Worm (Caenorhabditis elegans) whole organism, late embryonic: ENCODE data around the gene uig-1.

Experiments
- C38D4.7 ChIP-seq: fragments of 200-800 bp; sonication (Bioruptor generic); optimal IDR thresholded peaks from 2 replicates; lab custom pipeline; 2018; ENCODE audit warnings: mild to moderate bottlenecking, missing genetic modification characterization, moderate library complexity, missing compliant biosample characterization
- F13H6.1 ChIP-seq: sonication (generic microtip); optimal IDR thresholded peaks from 2 replicates; lab custom pipeline; 2016; ENCODE audit warnings: missing genetic modification characterization, missing compliant biosample characterization
- K09A11.1 ChIP-seq: sonication (generic microtip); optimal IDR thresholded peaks from 2 replicates; lab custom pipeline; 2017; ENCODE audit warnings: antibody characterized with exemption, mild to moderate bottlenecking, missing genetic modification characterization, missing compliant biosample characterization; ENCODE audit not compliant: insufficient read depth
- T23F11.4 ChIP-seq: fragments of 200-800 bp; sonication (Bioruptor generic); optimal IDR thresholded peaks from 2 replicates; lab custom pipeline; 2018; ENCODE audit warnings: mild to moderate bottlenecking, missing genetic modification characterization, missing compliant biosample characterization
- Y22D7AL.16 ChIP-seq: sonication (generic microtip); optimal IDR thresholded peaks from 2 replicates; lab custom pipeline; 2016; ENCODE audit warnings: missing genetic modification characterization, missing compliant biosample characterization
- ceh-18 ChIP-seq: sonication (generic microtip); optimal IDR thresholded peaks from 2 replicates; lab custom pipeline; 2016; ENCODE audit warnings: missing genetic modification characterization, missing compliant biosample characterization
- ceh-19 ChIP-seq: fragments of 200-800 bp; sonication (Bioruptor generic); optimal IDR thresholded peaks from 2 replicates; lab custom pipeline; 2018; ENCODE audit warnings: mild to moderate bottlenecking, missing genetic modification characterization, missing compliant biosample characterization
- ceh-24 ChIP-seq: sonication (generic microtip); optimal IDR thresholded peaks from 2 replicates; lab custom pipeline; 2016; ENCODE audit warnings: mild to moderate bottlenecking, missing genetic modification characterization, missing compliant biosample characterization
- ceh-30 ChIP-seq: fragments of 150-350 bp; optimal IDR thresholded peaks from 2 replicates; lab custom pipeline; 2014; ENCODE audit warnings: missing biosample characterization, missing genetic modification characterization
- ceh-31 ChIP-seq: sonication (generic microtip); optimal IDR thresholded peaks from 2 replicates; lab custom pipeline; 2016; ENCODE audit warnings: missing genetic modification characterization, missing compliant biosample characterization
- ceh-34 ChIP-seq: sonication (generic microtip); optimal IDR thresholded peaks from 2 replicates; lab custom pipeline; 2016; ENCODE audit warnings: mild to moderate bottlenecking, missing genetic modification characterization, missing compliant biosample characterization
- ceh-45 ChIP-seq: fragments of 200-800 bp; sonication (Bioruptor generic); IDR thresholded peaks from 2 replicates; pipeline ENCODE4 v1.3.6; 2022; ENCODE audit warnings: missing genetic modification reagents, missing genetic modification characterization, missing compliant biosample characterization
- ceh-48 ChIP-seq: sonication (generic microtip); optimal IDR thresholded peaks from 2 replicates; lab custom pipeline; 2016; ENCODE audit warnings: missing genetic modification characterization, inconsistent platforms, missing compliant biosample characterization
- ceh-6 ChIP-seq: fragments of 200-800 bp; sonication (Bioruptor generic); optimal IDR thresholded peaks from 2 replicates; lab custom pipeline; 2018; ENCODE audit warnings: mild to moderate bottlenecking, missing genetic modification characterization, missing compliant biosample characterization
- ceh-9 ChIP-seq: sonication (generic microtip); optimal IDR thresholded peaks from 2 replicates; lab custom pipeline; 2016; ENCODE audit warnings: mild to moderate bottlenecking, missing genetic modification characterization, inconsistent platforms, missing compliant biosample characterization
- dve-1 ChIP-seq: sonication (generic microtip); optimal IDR thresholded peaks from 2 replicates; lab custom pipeline; 2017; ENCODE audit warnings: antibody characterized with exemption, mild to moderate bottlenecking, missing genetic modification characterization, missing compliant biosample characterization
- elt-2 ChIP-seq: sonication (generic microtip); optimal IDR thresholded peaks from 2 replicates; lab custom pipeline; 2016; ENCODE audit warnings: missing genetic modification reagents, missing genetic modification characterization, missing compliant biosample characterization
- ets-4 ChIP-seq: sonication (generic microtip); optimal IDR thresholded peaks from 2 replicates; lab custom pipeline; 2016; ENCODE audit warnings: missing genetic modification characterization, missing compliant biosample characterization
- fkh-10 ChIP-seq: fragments of 150-350 bp; optimal IDR thresholded peaks from 2 replicates; lab custom pipeline; 2014; ENCODE audit warnings: missing biosample characterization, missing genetic modification reagents, missing genetic modification characterization
- fkh-6 ChIP-seq: sonication (generic microtip); optimal IDR thresholded peaks from 2 replicates; lab custom pipeline; 2016; ENCODE audit warnings: missing genetic modification characterization, missing compliant biosample characterization
- gmeb-2 ChIP-seq: sonication (generic microtip); optimal IDR thresholded peaks from 2 replicates; lab custom pipeline; 2016; ENCODE audit warnings: missing genetic modification characterization, inconsistent platforms, missing compliant biosample characterization
- hlh-13 ChIP-seq: fragments of 200-800 bp; sonication (Bioruptor generic); optimal IDR thresholded peaks from 2 replicates; lab custom pipeline; 2018; ENCODE audit warnings: mild to moderate bottlenecking, missing genetic modification characterization, missing compliant biosample characterization
- hlh-30 ChIP-seq: sonication (generic microtip); optimal IDR thresholded peaks from 2 replicates; lab custom pipeline; 2017; ENCODE audit warnings: antibody characterized with exemption, missing genetic modification characterization, missing compliant biosample characterization; ENCODE audit not compliant: insufficient read depth
- hlh-6 ChIP-seq: sonication (generic microtip); optimal IDR thresholded peaks from 2 replicates; lab custom pipeline; 2016; ENCODE audit warnings: missing genotype, missing genetic modification characterization, missing compliant biosample characterization
- hlh-8 ChIP-seq: sonication (generic microtip); optimal IDR thresholded peaks from 2 replicates; lab custom pipeline; 2016; ENCODE audit warnings: missing genotype, missing genetic modification characterization, missing compliant biosample characterization
- lim-6 ChIP-seq: sonication (generic microtip); optimal IDR thresholded peaks from 2 replicates; lab custom pipeline; 2016; ENCODE audit warnings: missing genetic modification characterization, missing compliant biosample characterization
- lin-11 ChIP-seq: fragments of 200-800 bp; sonication (Bioruptor generic); optimal IDR thresholded peaks from 2 replicates; lab custom pipeline; 2018; ENCODE audit warnings: mild to moderate bottlenecking, missing genetic modification characterization, missing compliant biosample characterization
- madf-2 ChIP-seq: sonication (generic microtip); optimal IDR thresholded peaks from 2 replicates; lab custom pipeline; 2017; ENCODE audit warnings: missing genetic modification characterization, missing compliant biosample characterization
- nfya-1 ChIP-seq: sonication (generic microtip); optimal IDR thresholded peaks from 2 replicates; lab custom pipeline; 2017; ENCODE audit warnings: missing genetic modification characterization, mild to moderate bottlenecking, missing compliant biosample characterization, antibody characterized with exemption, moderate library complexity
- nhr-11 ChIP-seq: fragments of 150-350 bp; optimal IDR thresholded peaks from 2 replicates; lab custom pipeline; 2014; ENCODE audit warnings: missing biosample characterization, missing genetic modification characterization
- odd-2 ChIP-seq: sonication (generic microtip); optimal IDR thresholded peaks from 2 replicates; lab custom pipeline; 2017; ENCODE audit warnings: antibody characterized with exemption, mild to moderate bottlenecking, missing genetic modification characterization, missing compliant biosample characterization
- pha-2 ChIP-seq: sonication (generic microtip); optimal IDR thresholded peaks from 2 replicates; lab custom pipeline; 2017; ENCODE audit warnings: mild to moderate bottlenecking, missing genetic modification characterization, missing compliant biosample characterization
- pha-4 ChIP-seq: fragments of 150-350 bp; optimal IDR thresholded peaks from 2 replicates; lab custom pipeline; 2018; ENCODE audit warnings: missing biosample characterization, missing genetic modification reagents, missing genetic modification characterization
- pqm-1 ChIP-seq: sonication (generic microtip); optimal IDR thresholded peaks from 2 replicates; lab custom pipeline; 2016; ENCODE audit warnings: missing genetic modification characterization, missing compliant biosample characterization
- pros-1 ChIP-seq: fragments of 150-350 bp; optimal IDR thresholded peaks from 2 replicates; lab custom pipeline; 2014; ENCODE audit warnings: missing biosample characterization, missing genetic modification reagents, missing genetic modification characterization
- rnt-1 ChIP-seq: sonication (generic microtip); optimal IDR thresholded peaks from 2 replicates; lab custom pipeline; 2016; ENCODE audit warnings: missing genetic modification characterization, missing compliant biosample characterization
- sdc-2 ChIP-seq: sonication (generic microtip); optimal IDR thresholded peaks from 2 replicates; lab custom pipeline; 2016; ENCODE audit warnings: missing genotype, missing genetic modification characterization, missing compliant biosample characterization
- sox-4 ChIP-seq: sonication (generic microtip); optimal IDR thresholded peaks from 2 replicates; lab custom pipeline; 2017; ENCODE audit warnings: mild to moderate bottlenecking, missing genetic modification characterization, inconsistent platforms, missing compliant biosample characterization
- ttx-3 ChIP-seq: sonication (generic microtip); optimal IDR thresholded peaks from 2 replicates; lab custom pipeline; 2016; ENCODE audit warnings: missing genetic modification reagents, missing genetic modification characterization, missing compliant biosample characterization
- unc-86 ChIP-seq: sonication (generic microtip); optimal IDR thresholded peaks from 2 replicates; lab custom pipeline; 2016; ENCODE audit warnings: missing genetic modification characterization, missing compliant biosample characterization
- zip-5 ChIP-seq: sonication (generic microtip); optimal IDR thresholded peaks from 2 replicates; lab custom pipeline; 2016; ENCODE audit warnings: missing genetic modification characterization, missing compliant biosample characterization
- ztf-16 ChIP-seq: sonication (generic microtip); optimal IDR thresholded peaks from 2 replicates; lab custom pipeline; 2017; ENCODE audit warnings: missing genetic modification characterization, missing compliant biosample characterization

uig-1 gene

DNA sequence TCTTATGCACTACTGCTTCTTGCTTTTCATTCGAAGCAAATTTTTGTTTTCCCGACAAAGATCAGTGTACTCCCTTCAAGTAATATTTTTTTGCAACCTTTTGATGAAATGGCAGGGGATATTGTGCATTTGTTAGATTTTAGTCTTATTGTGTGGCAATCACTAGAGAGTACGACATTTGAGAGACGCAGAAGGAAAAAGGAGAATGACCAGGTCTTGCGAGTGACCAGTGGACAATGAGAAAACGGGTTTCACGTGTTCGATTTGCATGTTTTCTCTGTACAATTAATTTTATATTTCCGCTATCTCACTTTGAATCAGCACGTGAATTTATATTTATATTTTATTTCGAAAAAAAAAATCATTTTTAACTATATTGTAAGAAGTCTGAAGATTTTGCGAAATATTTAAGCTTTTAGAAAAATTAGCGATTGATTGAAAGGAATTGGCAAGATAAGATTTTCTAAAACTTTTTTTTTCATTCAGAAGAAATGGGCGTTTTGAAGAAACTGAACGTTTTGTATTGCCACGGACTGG lies 40.2 kb upstream of the uig-1 start, which contains the start of gene C50B6.9:
TSS of gene C50B6.9 (plus strand) at position 487 of the 537 bp plus-strand sequence.
- TF ChIP-seq hlh-30 (tag; lab: Kevin White, UChicago) = peak; percentile 1
- no peak for TF ChIP-seq T23F11.4 (GFP tag; lab: Kevin White, UChicago)

DNA sequence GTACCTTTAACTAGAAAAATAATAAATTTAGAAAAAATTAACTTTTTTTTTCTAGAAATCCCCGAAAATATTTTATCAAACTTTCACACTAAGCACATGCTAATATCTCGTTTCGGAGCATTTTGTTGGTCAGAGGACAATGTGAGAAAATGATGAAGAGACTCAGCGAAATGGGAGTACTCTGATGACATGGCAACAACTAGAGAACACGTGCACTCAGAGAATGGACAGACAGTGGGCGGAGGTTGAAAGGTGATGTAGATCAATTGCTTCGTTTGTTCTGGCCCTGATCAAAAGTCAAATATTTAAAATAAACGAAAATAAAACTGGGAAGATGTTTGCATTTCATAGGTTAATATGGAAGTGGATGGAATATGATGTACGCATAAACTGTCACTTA lies 38.7 kb upstream of the uig-1 start:
- TF ChIP-seq ceh-6 (GFP tag; lab: Kevin White, UChicago) (no peak), ceh-19 (GFP tag; lab: Kevin White, UChicago) (no peak), pha-2 (tag; lab: Kevin White, UChicago) (no peak), ceh-48 (tag; lab: Kevin White, UChicago) (no peak), pqm-1 (tag; lab: Kevin White, UChicago) (no peak), ceh-9 (tag; lab: Kevin White, UChicago) (no peak), elt-2 (tag; lab: Kevin White, UChicago) (no peak), dve-1 (tag; lab: Kevin White, UChicago) (no peak), ets-4 (no peak), ceh-31 (tag; lab: Kevin White, UChicago) (no peak), madf-2 (tag; lab: Kevin White, UChicago) (no peak), unc-86 (no peak), Y22D7AL.16 (tag; lab: Kevin White, UChicago) (no peak), K09A11.1 (tag; lab: Kevin White, UChicago) (no peak)

DNA sequence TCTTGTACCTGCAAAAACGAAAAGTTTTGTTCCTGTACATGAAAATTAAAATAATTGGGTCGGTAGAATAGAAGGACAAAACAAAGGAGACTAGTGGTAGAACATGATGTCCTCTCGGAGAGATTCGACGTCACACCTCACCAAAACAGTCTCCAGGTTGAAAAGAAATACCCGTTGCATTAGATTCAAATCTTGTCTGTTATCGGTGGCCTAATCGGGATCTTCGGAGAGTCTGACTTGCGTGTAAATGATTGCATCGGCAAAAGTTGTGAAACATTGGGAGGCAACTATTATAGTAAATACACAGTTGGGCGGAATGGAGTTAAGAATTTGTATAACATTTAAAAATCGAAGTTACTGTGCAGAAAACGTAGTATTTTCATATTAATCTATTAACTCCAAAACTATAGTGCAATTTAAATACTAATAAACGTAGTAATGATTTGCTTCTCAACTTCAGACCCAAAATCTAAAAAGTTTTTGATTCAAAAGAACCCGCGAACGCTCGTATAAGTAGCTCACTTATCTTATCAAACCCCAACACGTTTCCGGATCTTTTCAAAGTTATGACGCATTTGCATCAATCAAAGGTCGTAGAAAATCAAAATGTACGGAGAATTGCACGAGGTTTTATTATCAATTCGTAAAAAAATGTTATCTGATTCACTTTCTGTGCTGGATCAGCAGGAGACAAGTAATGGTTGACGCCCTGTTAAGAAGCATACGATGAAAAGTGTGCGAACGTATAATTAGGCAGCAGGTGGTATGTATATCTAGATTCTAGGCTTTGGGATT lies 37.8 kb upstream of the uig-1 start, which contains the start of gene nhr-168:
TSS of gene nhr-168 (minus strand) at position 486 of the 795 bp plus-strand sequence.
- no peak for TF ChIP-seq hlh-8 (tag; lab: Kevin White, UChicago)
- no peak for TF ChIP-seq sox-4
- TF ChIP-seq elt-2 (tag; lab: Kevin White, UChicago) = no peak
- no peak for TF ChIP-seq fkh-10
- TF ChIP-seq ceh-45 (GFP tag; lab: Robert Waterston, UW) = no peak
- no peak for TF ChIP-seq hlh-6 (tag; lab: Kevin White, UChicago)
- TF ChIP-seq ceh-24 (tag; lab: Kevin White, UChicago) = no peak
- no peak for TF ChIP-seq odd-2 (tag; lab: Kevin White, UChicago)
- TF ChIP-seq ttx-3 (tag; lab: Kevin White, UChicago) = no peak
- no peak for TF ChIP-seq lim-6 (tag; lab: Kevin White, UChicago)
- TF ChIP-seq pros-1 (tag; lab: Kevin White, UChicago) = no peak
- no peak for TF ChIP-seq dve-1 (tag; lab: Kevin White, UChicago)
- TF ChIP-seq lin-11 (tag; lab: Kevin White, UChicago) = no peak
- no peak for TF ChIP-seq rnt-1 (tag; lab: Kevin White, UChicago)

DNA sequence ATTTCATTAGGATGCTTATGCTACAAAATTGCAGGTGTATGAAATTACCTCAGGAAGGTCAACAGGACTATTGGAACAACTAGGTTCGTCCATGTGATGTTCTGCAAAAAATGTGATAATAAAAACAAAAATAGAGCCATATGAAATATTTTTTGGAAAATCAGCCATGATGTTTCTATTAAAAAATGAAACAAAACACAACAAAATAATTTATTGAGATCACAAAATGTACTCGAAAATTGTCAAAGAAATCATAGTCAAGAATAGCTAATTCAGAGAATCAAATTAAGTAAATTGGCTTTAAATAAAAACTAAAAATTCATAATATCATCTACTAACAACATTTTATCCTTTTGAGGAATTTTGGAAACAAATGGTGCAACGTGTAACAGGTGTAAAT lies 35.1 kb upstream of the uig-1 start, which contains the start of gene nhr-129:
TSS of gene nhr-129 (minus strand) at position 101 of the 400 bp plus-strand sequence.
- no peak for TF ChIP-seq ets-4
- no peak for TF ChIP-seq nfya-1 (tag; lab: Kevin White, UChicago)
- no peak for TF ChIP-seq zip-5 (tag; lab: Kevin White, UChicago)
- no peak for TF ChIP-seq ceh-6 (GFP tag; lab: Kevin White, UChicago)
- TF ChIP-seq gmeb-2 (tag; lab: Kevin White, UChicago) = no peak
- no peak for TF ChIP-seq hlh-13 (GFP tag; lab: Kevin White, UChicago)
- TF ChIP-seq ceh-30 (tag; lab: Kevin White, UChicago) = no peak
- no peak for TF ChIP-seq Y22D7AL.16 (tag; lab: Kevin White, UChicago)
- TF ChIP-seq pqm-1 (tag; lab: Kevin White, UChicago) = no peak
- no peak for TF ChIP-seq fkh-6 (tag; lab: Kevin White, UChicago)
- TF ChIP-seq K09A11.1 (tag; lab: Kevin White, UChicago) = no peak
- no peak for TF ChIP-seq ceh-45 (GFP tag; lab: Robert Waterston, UW)
- TF ChIP-seq ceh-34 (tag; lab: Kevin White, UChicago) = no peak
- no peak for TF ChIP-seq ceh-18 (tag; lab: Kevin White, UChicago)
- TF ChIP-seq nhr-11 (tag; lab: Kevin White, UChicago) = no peak
- no peak for TF ChIP-seq C38D4.7 (GFP tag; lab: Kevin White, UChicago)
- TF ChIP-seq ztf-16 (tag; lab: Kevin White, UChicago) = no peak
- TF ChIP-seq sdc-2 = no peak
- no peak for TF ChIP-seq pha-4 (tag; lab: Kevin White, UChicago)
- no peak for TF ChIP-seq F13H6.1 (tag; lab: Kevin White, UChicago)
